Fruit fly (Drosophila melanogaster) whole organism, embryonic: ENCODE measurements around the gene sra.
A peak's percentile ranks its signal among the peaks of the same experiment; 100 is the strongest.

Experiments
- Awh ChIP-seq: fragments of 200-800 bp; sonication (Bioruptor generic); IDR thresholded peaks from 2 replicates; pipeline ENCODE4, ENCODE4 v1.3.6; 2022; ENCODE audit warnings: missing biosample characterization, missing genetic modification characterization
- CG10147 ChIP-seq: fragments of 200-800 bp; sonication (Bioruptor generic); optimal IDR thresholded peaks from 2 replicates; lab custom pipeline; 2019; ENCODE audit warnings: missing biosample characterization, mild to moderate bottlenecking, missing genetic modification characterization, moderate library complexity
- CG10274 ChIP-seq: fragments of 200-800 bp; sonication (Bioruptor generic); optimal IDR thresholded peaks from 3 replicates; lab custom pipeline; 2017; ENCODE audit warnings: missing biosample characterization, mild to moderate bottlenecking, missing genetic modification characterization
- CG10543 ChIP-seq: fragments of 200-800 bp; sonication (Bioruptor generic); optimal IDR thresholded peaks from 3 replicates; lab custom pipeline; 2017; ENCODE audit warnings: missing biosample characterization, mild to moderate bottlenecking, missing genetic modification characterization, moderate library complexity
- CG10979 ChIP-seq: fragments of 200-800 bp; sonication (Bioruptor generic); optimal IDR thresholded peaks from 2 replicates; lab custom pipeline; 2018; ENCODE audit warnings: missing biosample characterization, mild to moderate bottlenecking, missing genetic modification characterization, moderate library complexity
- CG11247 ChIP-seq: fragments of 200-800 bp; sonication (Bioruptor generic); IDR thresholded peaks from 2 replicates; pipeline ENCODE4 v1.3.6; 2022; ENCODE audit warnings: missing biosample characterization, missing genetic modification characterization
- CG11723 ChIP-seq: fragments of 200-800 bp; sonication (Bioruptor generic); optimal IDR thresholded peaks from 2 replicates; lab custom pipeline; 2017; ENCODE audit warnings: missing biosample characterization, mild to moderate bottlenecking, missing genetic modification characterization
- CG12104 ChIP-seq: fragments of 200-800 bp; sonication (Bioruptor generic); optimal IDR thresholded peaks from 3 replicates; lab custom pipeline; 2016; ENCODE audit warnings: missing biosample characterization, missing genetic modification characterization
- CG13894 ChIP-seq: fragments of 200-800 bp; sonication (Bioruptor generic); optimal IDR thresholded peaks from 3 replicates; lab custom pipeline; 2018; ENCODE audit warnings: missing biosample characterization, mild to moderate bottlenecking, missing genetic modification characterization, moderate library complexity
- CG14014 ChIP-seq: fragments of 200-800 bp; sonication (Bioruptor generic); IDR thresholded peaks from 2 replicates; pipeline ENCODE4 v1.3.6; 2022; ENCODE audit warnings: missing biosample characterization, missing genetic modification characterization
- CG14667 ChIP-seq: fragments of 200-800 bp; sonication (Bioruptor generic); IDR thresholded peaks from 2 replicates; pipeline ENCODE4 v1.3.6; 2022; ENCODE audit warnings: missing biosample characterization, missing genetic modification characterization
- CG17568 ChIP-seq: fragments of 200-800 bp; sonication (Bioruptor generic); optimal IDR thresholded peaks from 2 replicates; lab custom pipeline; 2018; ENCODE audit warnings: missing biosample characterization, mild to moderate bottlenecking, missing genetic modification characterization, moderate library complexity
- CG18619 ChIP-seq: fragments of 200-800 bp; sonication (Bioruptor generic); optimal IDR thresholded peaks from 3 replicates; lab custom pipeline; 2017; ENCODE audit warnings: missing biosample characterization, mild to moderate bottlenecking, missing genetic modification characterization
- CG2116 ChIP-seq: fragments of 200-800 bp; sonication (Bioruptor generic); optimal IDR thresholded peaks from 3 replicates; lab custom pipeline; 2018; ENCODE audit warnings: missing biosample characterization, mild to moderate bottlenecking, missing genetic modification characterization
- CG2120 ChIP-seq: fragments of 200-800 bp; sonication (Bioruptor generic); optimal IDR thresholded peaks from 3 replicates; lab custom pipeline; 2016; ENCODE audit warnings: missing biosample characterization, missing genetic modification characterization
- CG2199 ChIP-seq: fragments of 200-800 bp; sonication (Bioruptor generic); IDR thresholded peaks from 3 replicates; pipeline ENCODE4 v1.3.6; 2022; ENCODE audit warnings: missing biosample characterization, missing genetic modification characterization
- CG31365 ChIP-seq: fragments of 200-800 bp; sonication (Bioruptor generic); optimal IDR thresholded peaks from 2 replicates; lab custom pipeline; 2018; ENCODE audit warnings: missing biosample characterization, mild to moderate bottlenecking, missing genetic modification characterization
- CG42726 ChIP-seq: fragments of 200-800 bp; sonication (Bioruptor generic); IDR thresholded peaks from 2 replicates; pipeline ENCODE4 v1.3.6; 2022; ENCODE audit warnings: missing biosample characterization, missing genetic modification characterization; ENCODE audit not compliant: partially characterized antibody
- CG8765 ChIP-seq: fragments of 200-800 bp; sonication (Bioruptor generic); IDR thresholded peaks from 2 replicates; pipeline ENCODE4 v1.3.6; 2022; ENCODE audit warnings: missing biosample characterization, missing genetic modification characterization
- CG8944 ChIP-seq: fragments of 200-800 bp; sonication (Bioruptor generic); optimal IDR thresholded peaks from 3 replicates; lab custom pipeline; 2016; ENCODE audit warnings: missing biosample characterization, missing genetic modification characterization
- Hr78 ChIP-seq, 2 experiments: fragments of 200-800 bp in 1 of 2; fragments of >200 bp in 1 of 2; sonication (Bioruptor generic) in 1 of 2; optimal IDR thresholded peaks; 2 replicates each; lab custom pipeline; 2017 to 2019; ENCODE audit warnings: missing biosample characterization in 2 of 2, missing genetic modification characterization in 2 of 2, mild to moderate bottlenecking in 1 of 2, moderate library complexity in 1 of 2
- Kr ChIP-seq: fragments of 200-800 bp; sonication (Bioruptor generic); optimal IDR thresholded peaks from 2 replicates; lab custom pipeline; 2017; ENCODE audit warnings: missing biosample characterization, mild to moderate bottlenecking, missing genetic modification characterization
- Lhr ChIP-seq: fragments of 200-800 bp; sonication (Bioruptor generic); optimal IDR thresholded peaks from 3 replicates; lab custom pipeline; 2017; ENCODE audit warnings: mild to moderate bottlenecking, missing biosample characterization, missing genetic modification reagents, missing genetic modification characterization
- Max ChIP-seq: fragments of 200-800 bp; sonication (Bioruptor generic); optimal IDR thresholded peaks from 2 replicates; lab custom pipeline; 2016; ENCODE audit warnings: missing biosample characterization, mild to moderate bottlenecking, missing genetic modification characterization
- Myb ChIP-seq: fragments of 200-800 bp; sonication (Bioruptor generic); optimal IDR thresholded peaks from 2 replicates; lab custom pipeline; 2016; ENCODE audit warnings: missing biosample characterization, missing genetic modification characterization
- NC2β ChIP-seq: fragments of 200-800 bp; sonication (Bioruptor generic); optimal IDR thresholded peaks from 2 replicates; lab custom pipeline; 2016; ENCODE audit warnings: missing biosample characterization, missing genetic modification characterization
- NK7.1 ChIP-seq: fragments of 200-800 bp; sonication (Bioruptor generic); optimal IDR thresholded peaks from 3 replicates; lab custom pipeline; 2016; ENCODE audit warnings: missing biosample characterization, missing genetic modification characterization
- Nf-YB ChIP-seq: fragments of 200-800 bp; sonication (Bioruptor generic); optimal IDR thresholded peaks from 3 replicates; lab custom pipeline; 2019; ENCODE audit warnings: missing biosample characterization, mild to moderate bottlenecking, missing genetic modification characterization, moderate library complexity
- Stat92E ChIP-seq, 3 experiments: fragments of >200 bp in 2 of 3; fragments of 200-800 bp in 1 of 3; sonication (Bioruptor generic) in 1 of 3; optimal IDR thresholded peaks; 2 replicates each; lab custom pipeline; 2017 to 2019; ENCODE audit warnings: missing biosample characterization in 3 of 3, missing genetic modification characterization in 3 of 3, mild to moderate bottlenecking in 1 of 3, moderate library complexity in 1 of 3
- ab ChIP-seq: fragments of 200-800 bp; sonication (Bioruptor generic); optimal IDR thresholded peaks from 2 replicates; lab custom pipeline; 2016; ENCODE audit warnings: missing biosample characterization, missing genetic modification characterization
- ap ChIP-seq: fragments of 200-800 bp; sonication (Bioruptor generic); IDR thresholded peaks from 2 replicates; pipeline ENCODE4 v1.3.6; 2022; ENCODE audit warnings: missing biosample characterization, missing genetic modification characterization
- ash1 ChIP-seq: fragments of 200-800 bp; sonication (Bioruptor generic); optimal IDR thresholded peaks from 2 replicates; lab custom pipeline; 2018; ENCODE audit warnings: missing biosample characterization, mild to moderate bottlenecking, missing genetic modification characterization
- bsh ChIP-seq, 2 experiments: fragments of 200-800 bp; sonication (Bioruptor generic); optimal IDR thresholded peaks; 2 replicates each; lab custom pipeline; 2017 to 2018; ENCODE audit warnings: mild to moderate bottlenecking in 2 of 2, missing biosample characterization in 2 of 2, missing genetic modification characterization in 2 of 2, moderate library complexity in 1 of 2
- cato ChIP-seq: fragments of 200-800 bp; sonication (Bioruptor generic); optimal IDR thresholded peaks from 2 replicates; lab custom pipeline; 2016; ENCODE audit warnings: missing biosample characterization, missing genetic modification characterization, borderline replicate concordance
- chn ChIP-seq: fragments of 200-800 bp; sonication (Bioruptor generic); optimal IDR thresholded peaks from 2 replicates; lab custom pipeline; 2016; ENCODE audit warnings: missing biosample characterization, missing genetic modification characterization
- da ChIP-seq: fragments of 200-800 bp; sonication (Bioruptor generic); optimal IDR thresholded peaks from 2 replicates; lab custom pipeline; 2016; ENCODE audit warnings: missing biosample characterization, missing genetic modification characterization
- dati ChIP-seq: fragments of 200-800 bp; sonication (Bioruptor generic); IDR thresholded peaks from 2 replicates; pipeline ENCODE4 v1.3.6; 2022; ENCODE audit warnings: missing biosample characterization, missing genetic modification characterization
- dimm ChIP-seq: fragments of 200-800 bp; sonication (Bioruptor generic); IDR thresholded peaks from 2 replicates; pipeline ENCODE4 v1.3.6; 2022; ENCODE audit warnings: missing biosample characterization, missing genetic modification characterization
- fd64A ChIP-seq: fragments of 200-800 bp; sonication (Bioruptor generic); optimal IDR thresholded peaks from 3 replicates; lab custom pipeline; 2018; ENCODE audit warnings: missing biosample characterization, mild to moderate bottlenecking, missing genetic modification characterization
- gt ChIP-seq: fragments of 200-800 bp; sonication (Bioruptor generic); IDR thresholded peaks from 2 replicates; pipeline ENCODE4 v1.3.6; 2022; ENCODE audit warnings: missing biosample characterization, missing genetic modification characterization
- jigr1 ChIP-seq: fragments of 200-800 bp; sonication (Bioruptor generic); IDR thresholded peaks from 3 replicates; pipeline ENCODE4 v1.3.6; 2022; ENCODE audit warnings: missing biosample characterization, missing genetic modification characterization
- mld ChIP-seq: fragments of 200-800 bp; sonication (Bioruptor generic); IDR thresholded peaks from 3 replicates; pipeline ENCODE4 v1.3.6; 2022; ENCODE audit warnings: missing biosample characterization, missing genetic modification characterization; ENCODE audit not compliant: partially characterized antibody
- nerfin-2 ChIP-seq: fragments of 200-800 bp; sonication (Bioruptor generic); IDR thresholded peaks from 2 replicates; pipeline ENCODE4 v1.3.6; 2022; ENCODE audit warnings: missing biosample characterization, missing genetic modification characterization; ENCODE audit not compliant: partially characterized antibody
- pnt ChIP-seq: fragments of 200-800 bp; sonication (Bioruptor generic); optimal IDR thresholded peaks from 3 replicates; lab custom pipeline; 2016; ENCODE audit warnings: missing biosample characterization, missing genetic modification characterization
- schlank ChIP-seq: fragments of 200-800 bp; sonication (Bioruptor generic); optimal IDR thresholded peaks from 2 replicates; lab custom pipeline; 2018; ENCODE audit warnings: missing biosample characterization, mild to moderate bottlenecking, missing genetic modification characterization
- sens-2 ChIP-seq: fragments of 200-800 bp; sonication (Bioruptor generic); IDR thresholded peaks from 2 replicates; pipeline ENCODE4 v1.3.6; 2022; ENCODE audit warnings: missing biosample characterization, missing genetic modification characterization
- tin ChIP-seq: fragments of 200-800 bp; sonication (Bioruptor generic); optimal IDR thresholded peaks from 3 replicates; lab custom pipeline; 2016; ENCODE audit warnings: missing biosample characterization, missing genetic modification characterization
- zen ChIP-seq: fragments of 200-800 bp; sonication (Bioruptor generic); optimal IDR thresholded peaks from 3 replicates; lab custom pipeline; 2018; ENCODE audit warnings: missing biosample characterization, mild to moderate bottlenecking, missing genetic modification characterization, moderate library complexity

sra gene

DNA sequence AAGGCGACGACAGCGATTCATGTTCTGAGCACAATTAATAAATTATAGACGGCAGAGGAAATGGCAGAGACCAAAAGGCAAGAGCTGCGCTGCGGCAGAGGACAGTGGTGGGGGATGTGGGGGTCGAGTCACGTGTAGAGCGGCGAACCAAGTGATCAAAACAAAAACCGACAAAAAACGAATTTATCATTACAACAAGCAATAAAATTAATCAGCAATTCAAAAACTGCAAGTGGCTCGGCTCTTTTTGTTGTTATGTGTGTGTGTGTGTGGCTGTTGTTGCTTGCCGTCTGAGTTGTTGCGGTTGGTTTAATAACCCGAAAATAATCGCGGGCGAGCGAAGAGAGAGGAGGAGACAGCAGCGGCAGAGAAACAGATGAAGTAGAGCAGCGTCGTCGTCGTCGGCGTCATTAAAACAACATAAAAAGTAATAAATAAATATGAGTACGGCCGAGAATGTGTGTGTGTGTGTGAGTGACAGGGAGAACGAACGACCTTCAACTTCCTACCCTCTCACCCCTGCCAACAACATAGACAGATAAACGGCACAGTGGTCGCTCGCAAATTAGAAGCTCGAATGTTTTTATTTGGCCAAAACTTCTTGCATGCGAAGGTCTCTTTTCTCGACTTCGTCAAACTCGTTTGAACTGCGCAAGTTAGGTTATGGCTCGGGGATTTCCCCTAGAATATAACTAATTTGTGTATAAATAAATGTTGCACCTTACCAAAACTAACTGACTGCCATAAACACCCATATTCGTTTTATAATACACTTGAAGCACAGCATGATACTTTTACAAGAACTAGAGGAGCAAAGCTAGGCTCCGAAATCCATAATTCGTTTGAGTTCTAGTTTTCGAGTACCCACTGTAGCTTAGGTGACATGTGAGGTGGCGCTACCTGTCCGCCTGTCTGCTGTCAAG, 44.8 kb downstream of the sra start (continued):
- TF ChIP-seq ash1 (GFP tag; lab: Kevin White, UChicago) (no peak), CG11247 (no peak), ap (GFP tag; lab: Robert Waterston, UW) (no peak), Stat92E (GFP tag; optimal IDR thresholded peaks at IDR 0.05; lab: Kevin White, UChicago) (no peak), zen (tag; lab: Kevin White, UChicago) (peak; percentile 14), CG11723 (GFP tag; lab: Kevin White, UChicago) (peak; percentile 68), dimm (GFP tag; lab: Robert Waterston, UW) (no peak), NC2β (GFP tag; lab: Kevin White, UChicago) (peak; percentile 64), CG18619 (GFP tag; lab: Kevin White, UChicago) (peak; percentile 76), CG31365 (tag; lab: Kevin White, UChicago) (peak; percentile 19), CG8944 (GFP tag; lab: Kevin White, UChicago) (peak; percentile 32), Myb (GFP tag; lab: Kevin White, UChicago) (peak; percentile 50), pnt (peak; percentile 71), mld (GFP tag; lab: Robert Waterston, UW) (no peak), CG2116 (GFP tag; lab: Kevin White, UChicago) (peak; percentile 28), CG8765 (GFP tag; lab: Robert Waterston, UW) (no peak), ab (GFP tag; lab: Kevin White, UChicago) (peak; percentile 44), jigr1 (no peak), CG10543 (GFP tag; lab: Kevin White, UChicago) (peak; percentile 63), Max (peak; percentile 57), CG17568 (no peak), cato (GFP tag; lab: Kevin White, UChicago) (peak; percentile 59), dati (GFP tag; lab: Robert Waterston, UW) (no peak), Kr (GFP tag; lab: Kevin White, UChicago) (no peak), CG42726 (GFP tag; lab: Robert Waterston, UW) (no peak), schlank (tag; lab: Kevin White, UChicago) (peak; percentile 49), CG13894 (tag; lab: Kevin White, UChicago) (peak; percentile 21), CG12104 (GFP tag; lab: Kevin White, UChicago) (peak; percentile 53), CG14667 (no peak), Awh (no peak), chn (peak; percentile 67), Hr78 (GFP tag; optimal IDR thresholded peaks at IDR 0.05; lab: Kevin White, UChicago) (peak in 1 of 2 experiments; percentile 95), CG10274 (GFP tag; lab: Kevin White, UChicago) (peak; percentile 58), CG10147 (GFP tag; lab: Kevin White, UChicago) (peak; percentile 68), CG10979 (tag; lab: Kevin White, UChicago) (peak; percentile 76), sens-2 (GFP tag; lab: Robert Waterston, UW) (no peak), Lhr (GFP tag; lab: Kevin White, UChicago) (peak; percentile 40), NK7.1 (GFP tag; lab: Kevin White, UChicago) (peak; percentile 17), CG14014 (no peak), bsh (GFP tag; optimal IDR thresholded peaks at IDR 0.05; lab: Kevin White, UChicago) (peak; percentile 51 to 71), CG2199 (no peak), da (GFP tag; lab: Kevin White, UChicago) (no peak), CG2120 (GFP tag; lab: Kevin White, UChicago) (peak; percentile 75), fd64A (peak; percentile 3), Nf-YB (GFP tag; lab: Kevin White, UChicago) (peak; percentile 37), tin (GFP tag; lab: Kevin White, UChicago) (peak; percentile 66), nerfin-2 (GFP tag; lab: Robert Waterston, UW) (no peak), gt (no peak)
